Fruit fly (Drosophila melanogaster) whole organism, embryonic: Measurements from ENCODE around the gene Mlp84B.

Experiments used
- B-H2 ChIP-seq: fragments of 200-800 bp; sonication (Bioruptor generic); optimal IDR thresholded peaks from 2 replicates; lab custom pipeline; 2018; ENCODE audit warnings: missing biosample characterization, mild to moderate bottlenecking, missing genetic modification characterization
- Bgb ChIP-seq: fragments of 200-800 bp; sonication (Bioruptor generic); IDR thresholded peaks from 2 replicates; pipeline ENCODE4 v1.3.6; 2022; ENCODE audit warnings: missing biosample characterization, missing genetic modification characterization; ENCODE audit not compliant: partially characterized antibody
- CG10267 ChIP-seq: fragments of 200-800 bp; sonication (Bioruptor generic); optimal IDR thresholded peaks from 2 replicates; lab custom pipeline; 2018; ENCODE audit warnings: missing biosample characterization, mild to moderate bottlenecking, missing genetic modification characterization, moderate library complexity
- CG10565 ChIP-seq: fragments of 200-800 bp; sonication (Bioruptor generic); optimal IDR thresholded peaks from 3 replicates; lab custom pipeline; 2016; ENCODE audit warnings: missing biosample characterization, mild to moderate bottlenecking, missing genetic modification characterization
- CG13296 ChIP-seq: fragments of 200-800 bp; sonication (Bioruptor generic); optimal IDR thresholded peaks from 3 replicates; lab custom pipeline; 2018; ENCODE audit warnings: missing biosample characterization, mild to moderate bottlenecking, missing genetic modification characterization
- CG14860 ChIP-seq: fragments of 200-800 bp; sonication (Bioruptor generic); IDR thresholded peaks from 3 replicates; pipeline ENCODE4 v1.3.6; 2022; ENCODE audit warnings: missing biosample characterization, missing genetic modification characterization; ENCODE audit not compliant: partially characterized antibody
- CG15073 ChIP-seq: fragments of 200-800 bp; sonication (Bioruptor generic); optimal IDR thresholded peaks from 2 replicates; lab custom pipeline; 2016; ENCODE audit warnings: missing biosample characterization, missing genetic modification characterization
- CG1603 ChIP-seq: fragments of 200-800 bp; sonication (Bioruptor generic); optimal IDR thresholded peaks from 2 replicates; lab custom pipeline; 2019; ENCODE audit warnings: missing biosample characterization, mild to moderate bottlenecking, missing genetic modification characterization, moderate library complexity
- CG16863 ChIP-seq: fragments of 200-800 bp; sonication (Bioruptor generic); optimal IDR thresholded peaks from 3 replicates; lab custom pipeline; 2016; ENCODE audit warnings: missing biosample characterization, missing genetic modification characterization
- CG17802 ChIP-seq: fragments of 200-800 bp; sonication (Bioruptor generic); optimal IDR thresholded peaks from 2 replicates; lab custom pipeline; 2018; ENCODE audit warnings: missing biosample characterization, mild to moderate bottlenecking, missing genetic modification characterization, moderate library complexity
- CG2116 ChIP-seq: fragments of 200-800 bp; sonication (Bioruptor generic); optimal IDR thresholded peaks from 3 replicates; lab custom pipeline; 2018; ENCODE audit warnings: missing biosample characterization, mild to moderate bottlenecking, missing genetic modification characterization
- CG2129 ChIP-seq: fragments of 200-800 bp; sonication (Bioruptor generic); IDR thresholded peaks from 2 replicates; pipeline ENCODE4 v1.3.6; 2022; ENCODE audit warnings: missing biosample characterization, missing genetic modification characterization; ENCODE audit not compliant: partially characterized antibody
- CG33557 ChIP-seq: fragments of 200-800 bp; sonication (Bioruptor generic); optimal IDR thresholded peaks from 2 replicates; lab custom pipeline; 2019; ENCODE audit warnings: missing biosample characterization, mild to moderate bottlenecking, missing genetic modification characterization, moderate library complexity
- CG34224 ChIP-seq: fragments of 200-800 bp; sonication (Bioruptor generic); IDR thresholded peaks from 3 replicates; pipeline ENCODE4 v1.3.6; 2022; ENCODE audit warnings: missing biosample characterization, missing genetic modification characterization; ENCODE audit not compliant: partially characterized antibody
- CG4328 ChIP-seq: fragments of 200-800 bp; sonication (Bioruptor generic); optimal IDR thresholded peaks from 3 replicates; lab custom pipeline; 2017; ENCODE audit warnings: missing biosample characterization, missing genetic modification reagents, missing genetic modification characterization
- CG4360 ChIP-seq: fragments of 200-800 bp; sonication (Bioruptor generic); IDR thresholded peaks from 2 replicates; pipeline ENCODE4 v1.3.6; 2022; ENCODE audit warnings: missing biosample characterization, missing genetic modification characterization
- CG5953 ChIP-seq: fragments of 200-800 bp; sonication (Bioruptor generic); IDR thresholded peaks from 2 replicates; pipeline ENCODE4 v1.3.6; 2022; ENCODE audit warnings: missing biosample characterization, missing genetic modification characterization
- CG9797 ChIP-seq: fragments of 200-800 bp; sonication (Bioruptor generic); optimal IDR thresholded peaks from 3 replicates; lab custom pipeline; 2018; ENCODE audit warnings: missing biosample characterization, mild to moderate bottlenecking, missing genetic modification characterization
- Dip3 ChIP-seq: fragments of 200-800 bp; sonication (Bioruptor generic); optimal IDR thresholded peaks from 3 replicates; lab custom pipeline; 2016; ENCODE audit warnings: missing biosample characterization, missing genetic modification characterization
- Doc2 ChIP-seq: fragments of 200-800 bp; sonication (Bioruptor generic); IDR thresholded peaks from 2 replicates; pipeline ENCODE4 v1.3.6; 2022; ENCODE audit warnings: missing biosample characterization, missing genetic modification characterization
- Doc3 ChIP-seq: fragments of 200-800 bp; sonication (Bioruptor generic); IDR thresholded peaks from 3 replicates; pipeline ENCODE4 v1.3.6; 2022; ENCODE audit warnings: missing biosample characterization, missing genetic modification characterization; ENCODE audit not compliant: partially characterized antibody
- Dref ChIP-seq: fragments of 200-800 bp; sonication (Bioruptor generic); IDR thresholded peaks from 2 replicates; pipeline ENCODE4 v1.3.6; 2022; ENCODE audit warnings: missing biosample characterization, missing genetic modification characterization
- Ets97D ChIP-seq: fragments of 200-800 bp; sonication (Bioruptor generic); optimal IDR thresholded peaks from 3 replicates; lab custom pipeline; 2016; ENCODE audit warnings: missing biosample characterization, missing genetic modification characterization
- Hey ChIP-seq: fragments of 200-800 bp; sonication (Bioruptor generic); optimal IDR thresholded peaks from 3 replicates; lab custom pipeline; 2018; ENCODE audit warnings: missing biosample characterization, mild to moderate bottlenecking, missing genetic modification characterization
- HmgZ ChIP-seq: fragments of 200-800 bp; sonication (Bioruptor generic); optimal IDR thresholded peaks from 2 replicates; lab custom pipeline; 2018; ENCODE audit warnings: missing biosample characterization, mild to moderate bottlenecking, missing genetic modification characterization
- Hr39 ChIP-seq: fragments of >200 bp; optimal IDR thresholded peaks from 2 replicates; lab custom pipeline; 2017
- Med ChIP-seq: fragments of 200-800 bp; sonication (Bioruptor generic); peaks from one replicate; lab custom pipeline; 2016; ENCODE audit warnings: missing biosample characterization, missing genetic modification characterization, mild to moderate bottlenecking, inconsistent platforms, moderate library complexity
- Oaz ChIP-seq: fragments of 200-800 bp; sonication (Bioruptor generic); IDR thresholded peaks from 2 replicates; pipeline ENCODE4 v1.3.6; 2022; ENCODE audit warnings: missing biosample characterization, missing genetic modification characterization
- Opbp ChIP-seq: fragments of 200-800 bp; sonication (Bioruptor generic); IDR thresholded peaks from 3 replicates; pipeline ENCODE4 v1.3.6; 2022; ENCODE audit warnings: missing biosample characterization, missing genetic modification characterization; ENCODE audit not compliant: partially characterized antibody
- Six4 ChIP-seq: fragments of 200-800 bp; sonication (Bioruptor generic); optimal IDR thresholded peaks from 2 replicates; lab custom pipeline; 2016; ENCODE audit warnings: missing biosample characterization, missing genetic modification characterization
- Taf1 ChIP-seq: fragments of 200-800 bp; sonication (Bioruptor generic); IDR thresholded peaks from 2 replicates; pipeline ENCODE4 v1.3.6; 2022; ENCODE audit warnings: missing biosample characterization, missing genetic modification characterization
- abd-A ChIP-seq: fragments of 200-800 bp; sonication (Bioruptor generic); optimal IDR thresholded peaks from 3 replicates; lab custom pipeline; 2019; ENCODE audit warnings: missing biosample characterization, mild to moderate bottlenecking, missing genetic modification characterization, moderate library complexity
- amos ChIP-seq: fragments of 200-800 bp; sonication (Bioruptor generic); IDR thresholded peaks from 2 replicates; pipeline ENCODE4 v1.3.6; 2022; ENCODE audit warnings: missing biosample characterization, missing genetic modification characterization; ENCODE audit not compliant: partially characterized antibody
- az2 ChIP-seq: fragments of 200-800 bp; sonication (Bioruptor generic); optimal IDR thresholded peaks from 3 replicates; lab custom pipeline; 2016; ENCODE audit warnings: missing biosample characterization, missing genetic modification characterization
- bbx ChIP-seq: fragments of 200-800 bp; sonication (Bioruptor generic); IDR thresholded peaks from 2 replicates; pipeline ENCODE4 v1.3.6; 2022; ENCODE audit warnings: missing biosample characterization, missing genetic modification characterization; ENCODE audit not compliant: partially characterized antibody
- corto ChIP-seq: fragments of 200-800 bp; sonication (Bioruptor generic); optimal IDR thresholded peaks from 2 replicates; lab custom pipeline; 2016; ENCODE audit warnings: missing biosample characterization, mild to moderate bottlenecking, missing genetic modification characterization, moderate library complexity
- dpn ChIP-seq, 2 experiments: fragments of 200-800 bp; sonication (Bioruptor generic); optimal IDR thresholded peaks; 3 replicates each; lab custom pipeline; 2016; ENCODE audit warnings: missing biosample characterization in 2 of 2, missing genetic modification characterization in 2 of 2
- emc ChIP-seq: fragments of 200-800 bp; sonication (Bioruptor generic); optimal IDR thresholded peaks from 2 replicates; lab custom pipeline; 2016; ENCODE audit warnings: missing biosample characterization, missing genetic modification characterization
- gem ChIP-seq: fragments of 200-800 bp; sonication (Bioruptor generic); optimal IDR thresholded peaks from 2 replicates; lab custom pipeline; 2019; ENCODE audit warnings: missing biosample characterization, mild to moderate bottlenecking, missing genetic modification characterization, moderate library complexity
- gsb-n ChIP-seq: fragments of 200-800 bp; sonication (Bioruptor generic); optimal IDR thresholded peaks from 3 replicates; lab custom pipeline; 2018; ENCODE audit warnings: missing biosample characterization, mild to moderate bottlenecking, missing genetic modification characterization
- hb ChIP-seq: fragments of 200-800 bp; sonication (Bioruptor generic); IDR thresholded peaks from 3 replicates; pipeline ENCODE4 v1.3.6; 2022; ENCODE audit warnings: missing biosample characterization, missing genetic modification characterization; ENCODE audit not compliant: partially characterized antibody
- hkb ChIP-seq, 2 experiments: fragments of 200-800 bp in 1 of 2; fragments of >200 bp in 1 of 2; sonication (Bioruptor generic) in 1 of 2; IDR thresholded peaks in 1 of 2; optimal IDR thresholded peaks in 1 of 2; 2 replicates each; pipeline versions ENCODE4 v1.3.6 to Lab custom; 2017 to 2022; ENCODE audit warnings: missing biosample characterization in 1 of 2, missing genetic modification characterization in 1 of 2
- hth ChIP-seq: fragments of >200 bp; optimal IDR thresholded peaks from 2 replicates; lab custom pipeline; 2017; ENCODE audit warnings: inconsistent platforms
- knrl ChIP-seq: fragments of 200-800 bp; sonication (Bioruptor generic); IDR thresholded peaks from 3 replicates; pipeline ENCODE4 v1.3.6; 2022; ENCODE audit warnings: missing biosample characterization, missing genetic modification characterization; ENCODE audit not compliant: partially characterized antibody
- nau ChIP-seq: fragments of 200-800 bp; sonication (Bioruptor generic); optimal IDR thresholded peaks from 3 replicates; lab custom pipeline; 2017; ENCODE audit warnings: missing biosample characterization, mild to moderate bottlenecking, missing genetic modification characterization, missing genetic modification reagents
- pzg ChIP-seq: fragments of 200-800 bp; sonication (Bioruptor generic); optimal IDR thresholded peaks from 3 replicates; lab custom pipeline; 2018; ENCODE audit warnings: missing biosample characterization, mild to moderate bottlenecking, missing genetic modification characterization, moderate library complexity
- stwl ChIP-seq: fragments of 200-800 bp; sonication (Bioruptor generic); optimal IDR thresholded peaks from 3 replicates; lab custom pipeline; 2018; ENCODE audit warnings: missing biosample characterization, mild to moderate bottlenecking, missing genetic modification characterization, moderate library complexity
- sug ChIP-seq: fragments of 200-800 bp; optimal IDR thresholded peaks from 2 replicates; lab custom pipeline; 2019; ENCODE audit warnings: missing biosample characterization, mild to moderate bottlenecking, missing genetic modification characterization, moderate library complexity
- tio ChIP-seq: fragments of 200-800 bp; sonication (Bioruptor generic); optimal IDR thresholded peaks from 2 replicates; lab custom pipeline; 2017; ENCODE audit warnings: missing biosample characterization, missing genetic modification characterization, inconsistent platforms
- tna ChIP-seq: fragments of 200-800 bp; sonication (Bioruptor generic); IDR thresholded peaks from 2 replicates; pipeline ENCODE4 v1.3.6; 2022; ENCODE audit warnings: missing biosample characterization, missing genetic modification characterization; ENCODE audit not compliant: partially characterized antibody

The Mlp84B gene

dm6 chr3R:7130827-7131226 is 13.3 kb upstream of the Mlp84B start (continued):
- TF ChIP-seq CG34224 (peak; percentile 96), tna (GFP tag; lab: Robert Waterston, UW) (peak; percentile 94), Doc2 (GFP tag; lab: Robert Waterston, UW) (no peak), emc (GFP tag; lab: Kevin White, UChicago) (no peak), az2 (peak; percentile 15), tio (no peak), CG16863 (GFP tag; lab: Kevin White, UChicago) (no peak), dpn (GFP tag; optimal IDR thresholded peaks at IDR 0.05; lab: Kevin White, UChicago) (no peak), Six4 (GFP tag; lab: Kevin White, UChicago) (no peak), stwl (tag; lab: Kevin White, UChicago) (peak; percentile 51), nau (GFP tag; lab: Kevin White, UChicago) (no peak), CG4328 (GFP tag; lab: Kevin White, UChicago) (no peak), abd-A (peak; percentile 33), Bgb (peak; percentile 96), CG13296 (GFP tag; lab: Kevin White, UChicago) (no peak), Opbp (GFP tag; lab: Robert Waterston, UW) (peak; percentile 97), Oaz (no peak), pzg (peak; percentile 50), hth (lab: Kevin White, UChicago) (no peak), amos (GFP tag; lab: Robert Waterston, UW) (peak; percentile 92), CG10565 (GFP tag; lab: Kevin White, UChicago) (no peak), Hey (tag; lab: Kevin White, UChicago) (no peak), Med (GFP tag; lab: Kevin White, UChicago) (peak; percentile 68), HmgZ (tag; lab: Kevin White, UChicago) (peak; percentile 53), Dip3 (GFP tag; lab: Kevin White, UChicago) (no peak), CG1603 (tag; lab: Kevin White, UChicago) (peak; percentile 35), CG2116 (peak; percentile 21), Ets97D (GFP tag; lab: Kevin White, UChicago) (peak; percentile 1), hb (GFP tag; lab: Robert Waterston, UW) (peak; percentile 88), CG33557 (no peak), CG2129 (GFP tag; lab: Robert Waterston, UW) (peak; percentile 81), Doc3 (GFP tag; lab: Robert Waterston, UW) (peak; percentile 94), bbx (GFP tag; lab: Robert Waterston, UW) (peak; percentile 98), Taf1 (no peak), CG17802 (no peak), corto (no peak), knrl (GFP tag; lab: Robert Waterston, UW) (peak; percentile 86), gem (no peak), CG10267 (tag; lab: Kevin White, UChicago) (peak; percentile 32), CG9797 (GFP tag; lab: Kevin White, UChicago) (peak; percentile 77), sug (tag; lab: Kevin White, UChicago) (no peak), gsb-n (tag; lab: Kevin White, UChicago) (peak; percentile 79), B-H2 (GFP tag; lab: Kevin White, UChicago) (no peak), Hr39 (no peak), hkb (optimal IDR thresholded peaks at IDR 0.05; lab: Kevin White, UChicago) (no peak), hkb (GFP tag; IDR thresholded peaks at IDR 0.05; lab: Robert Waterston, UW) (0 out of 2 replicates have a peak, but pooled peaks have one; percentile 39), CG5953 (0 out of 2 replicates have a peak, but pooled peaks have one; percentile 15), CG15073 (GFP tag; lab: Kevin White, UChicago) (no peak), CG14860 (peak; percentile 95), CG4360 (GFP tag; lab: Robert Waterston, UW) (no peak), Dref (GFP tag; lab: Robert Waterston, UW) (peak; percentile 67)
